Worm (Caenorhabditis elegans) whole organism, L4 larva: ENCODE data around the gene C35D10.1.

ENCODE experiments used
- dmd-6 ChIP-seq: fragments of 200-800 bp; sonication (Bioruptor generic); IDR thresholded peaks from 2 replicates; pipeline ENCODE4 v1.3.6; 2022; ENCODE audit warnings: missing genetic modification reagents, missing genetic modification characterization, missing compliant biosample characterization
- nhr-237 ChIP-seq: sonication (generic microtip); optimal IDR thresholded peaks from 2 replicates; lab custom pipeline; 2017; ENCODE audit warnings: missing biosample characterization, missing genetic modification characterization

DNA sequence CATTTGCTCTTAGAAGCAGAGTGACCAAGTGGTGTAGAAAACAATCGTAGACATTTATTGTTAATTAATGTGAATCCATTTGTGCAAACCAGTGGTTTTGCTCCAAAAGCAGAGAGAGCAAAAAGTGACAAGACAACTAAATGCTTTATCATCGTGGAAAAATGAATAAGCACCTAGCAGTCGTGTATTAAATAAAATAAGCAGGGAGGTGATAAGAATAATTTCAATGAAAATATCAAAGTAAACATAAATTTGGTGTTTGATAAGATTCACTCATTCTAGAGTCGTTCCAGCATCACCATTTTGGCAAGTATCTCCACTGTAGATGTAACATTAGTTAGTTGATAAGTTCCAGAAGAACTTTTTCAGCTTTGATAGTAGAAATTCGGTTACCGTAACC is 7.7 kb downstream of the C35D10.1 start, which contains the start of gene clec-6:
- TF ChIP-seq dmd-6 (GFP tag; lab: Robert Waterston, UW): peak; percentile 36; the same call in 1 of the 2 replicates
- TF ChIP-seq nhr-237 (tag; lab: Kevin White, UChicago): no peak
